Worm (Caenorhabditis elegans) whole organism, midembryonic: ENCODE results near the gene clec-197.

Source experiments
- T22C8.4 ChIP-seq: fragments of 200-800 bp; sonication (Bioruptor generic); IDR thresholded peaks from 2 replicates; pipeline ENCODE4 v1.3.6; 2022; ENCODE audit warnings: missing genetic modification characterization, missing compliant biosample characterization
- cog-1 ChIP-seq: sonication (generic microtip); optimal IDR thresholded peaks from 2 replicates; lab custom pipeline; 2016; ENCODE audit warnings: missing genetic modification characterization, missing compliant biosample characterization
- flt-1 ChIP-seq: fragments of 200-800 bp; sonication (Bioruptor generic); IDR thresholded peaks from 2 replicates; pipeline ENCODE4 v1.3.6; 2022; ENCODE audit warnings: missing genetic modification characterization, missing compliant biosample characterization
- klf-2 ChIP-seq: fragments of 200-800 bp; sonication (Bioruptor generic); conservative IDR thresholded peaks from 2 replicates; pipeline ENCODE4 v1.3.6; 2022; ENCODE audit warnings: missing genetic modification reagents, missing genetic modification characterization, missing compliant biosample characterization
- med-1 ChIP-seq: sonication (generic microtip); optimal IDR thresholded peaks from 2 replicates; lab custom pipeline; 2017; ENCODE audit warnings: missing genetic modification characterization, mild to moderate bottlenecking, missing compliant biosample characterization, antibody characterized with exemption, missing genetic modification reagents; ENCODE audit not compliant: insufficient read depth
- ref-1 ChIP-seq: fragments of 200-800 bp; sonication (Bioruptor generic); conservative IDR thresholded peaks from 2 replicates; pipeline ENCODE4 v1.3.6; 2022; ENCODE audit warnings: missing genetic modification reagents, missing genetic modification characterization, missing compliant biosample characterization
- tab-1 ChIP-seq: fragments of 200-800 bp; sonication (Bioruptor generic); IDR thresholded peaks from 2 replicates; pipeline ENCODE4 v1.3.6; 2022; ENCODE audit warnings: missing genetic modification characterization, missing compliant biosample characterization
- ztf-23 ChIP-seq: fragments of 200-800 bp; sonication (Bioruptor generic); IDR thresholded peaks from 2 replicates; pipeline ENCODE4 v1.3.6; 2022; ENCODE audit warnings: missing genetic modification reagents, missing genetic modification characterization, missing compliant biosample characterization
- ztf-29 ChIP-seq: fragments of 200-800 bp; sonication (Bioruptor generic); IDR thresholded peaks from 2 replicates; pipeline ENCODE4 v1.3.6; 2022; ENCODE audit warnings: missing genetic modification reagents, missing genetic modification characterization, missing compliant biosample characterization

The clec-197 gene

DNA sequence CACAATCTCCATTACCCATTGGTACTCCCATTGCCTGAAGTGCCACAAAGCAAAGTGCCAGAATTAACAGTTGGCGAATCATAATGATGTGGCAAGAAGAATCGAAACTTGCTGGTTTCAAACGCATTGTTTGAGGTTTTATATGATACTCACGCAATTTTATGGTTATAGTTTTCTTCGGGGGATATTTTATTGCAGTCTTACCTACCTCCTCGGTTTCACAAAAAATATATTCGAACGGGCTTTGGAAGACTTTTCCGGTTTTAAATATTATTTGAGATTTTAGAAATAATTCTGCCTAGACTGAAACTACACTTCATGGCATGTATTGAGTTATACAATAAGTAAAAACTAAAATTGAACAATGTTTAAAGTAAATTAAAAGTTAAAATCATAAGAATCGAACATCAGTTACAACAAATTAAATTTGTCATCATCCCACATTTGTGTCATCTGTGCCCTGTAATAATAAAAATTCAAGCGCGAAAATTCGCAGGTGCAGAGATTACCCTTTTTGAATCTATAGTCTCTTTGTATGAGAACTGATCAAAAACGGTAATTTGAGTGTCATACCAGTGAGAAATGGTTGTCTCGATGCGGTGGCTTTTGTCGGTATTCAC lies at the start of gene clec-197, which contains the start of gene clec-198:
Gene clec-197 (minus strand): TSS at position 101 of the 620 bp plus-strand sequence.
Gene clec-198 (plus strand): TSS at position 570 of the 620 bp plus-strand sequence.
- TF ChIP-seq T22C8.4 (GFP tag; lab: Robert Waterston, UW) (no peak), klf-2 (no peak), ztf-23 (GFP tag; lab: Robert Waterston, UW) (no peak), flt-1 (GFP tag; lab: Robert Waterston, UW) (no peak), tab-1 (GFP tag; lab: Robert Waterston, UW) (no peak), cog-1 (tag; lab: Kevin White, UChicago) (no peak), med-1 (GFP tag; lab: Kevin White, UChicago) (no peak), ref-1 (GFP tag; lab: Robert Waterston, UW) (no peak), ztf-29 (GFP tag; lab: Robert Waterston, UW) (no peak)

DNA sequence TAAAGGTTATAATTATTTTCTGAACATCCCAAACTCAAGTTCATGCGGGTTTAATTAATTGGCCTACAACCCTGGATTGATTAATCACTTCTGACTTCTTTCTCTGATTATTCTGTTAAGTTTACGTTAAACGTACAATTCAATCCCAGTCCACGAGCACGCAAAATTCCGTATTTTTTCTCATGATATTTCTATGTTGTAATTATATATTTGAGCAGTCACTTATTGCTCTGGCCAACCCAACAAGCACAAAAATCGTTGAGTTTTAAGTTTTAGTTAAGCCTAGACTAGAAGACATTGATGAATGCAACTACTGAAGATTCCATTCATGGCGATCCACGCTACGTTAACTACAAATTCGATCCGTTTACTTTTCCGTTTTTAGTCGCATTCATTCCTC lies 49.4 kb upstream of the clec-197 start, which contains the start of gene sru-15:
Gene sru-15 (plus strand): TSS at position 301 of the 400 bp plus-strand sequence.
- TF ChIP-seq ztf-23 (GFP tag; lab: Robert Waterston, UW), result no peak
- TF ChIP-seq klf-2, result no peak
- TF ChIP-seq tab-1 (GFP tag; lab: Robert Waterston, UW), result no peak
- no peak for TF ChIP-seq ref-1 (GFP tag; lab: Robert Waterston, UW)
- TF ChIP-seq flt-1 (GFP tag; lab: Robert Waterston, UW), result no peak
- no peak for TF ChIP-seq T22C8.4 (GFP tag; lab: Robert Waterston, UW)
- no peak for TF ChIP-seq med-1 (GFP tag; lab: Kevin White, UChicago)
- TF ChIP-seq cog-1 (tag; lab: Kevin White, UChicago), result no peak
- no peak for TF ChIP-seq ztf-29 (GFP tag; lab: Robert Waterston, UW)

DNA sequence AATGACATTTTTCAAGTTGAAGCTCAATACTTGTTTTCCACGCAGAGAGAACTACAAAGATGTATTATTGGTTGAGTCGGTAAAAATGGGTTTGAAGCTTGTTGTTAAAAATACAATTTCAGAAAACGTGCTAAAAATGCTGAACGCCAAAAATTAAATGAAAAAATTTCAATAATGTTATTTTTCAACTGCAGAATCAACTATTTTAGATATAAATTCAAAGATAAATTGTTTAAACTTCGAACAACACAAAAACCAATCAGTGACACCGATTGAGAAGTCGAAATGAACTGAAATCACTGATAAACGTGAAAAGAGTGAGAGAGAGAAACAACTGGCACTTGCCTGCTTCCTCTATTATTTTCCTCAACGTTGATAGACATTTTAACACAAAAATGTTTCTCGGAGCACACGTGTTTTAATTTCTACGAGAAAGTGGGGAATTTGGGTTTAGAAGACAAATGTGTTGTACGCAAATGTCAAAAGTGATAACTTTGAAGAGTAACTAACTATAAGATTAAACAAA lies 41.0 kb upstream of the clec-197 start, which contains the start of gene T02D1.8:
Gene T02D1.8 (minus strand): TSS at position 51 of the 526 bp plus-strand sequence.
- TF ChIP-seq T22C8.4 (GFP tag; lab: Robert Waterston, UW) (no peak), ztf-29 (GFP tag; lab: Robert Waterston, UW) (no peak), cog-1 (tag; lab: Kevin White, UChicago) (no peak), ref-1 (GFP tag; lab: Robert Waterston, UW) (no peak), flt-1 (GFP tag; lab: Robert Waterston, UW) (no peak)

DNA sequence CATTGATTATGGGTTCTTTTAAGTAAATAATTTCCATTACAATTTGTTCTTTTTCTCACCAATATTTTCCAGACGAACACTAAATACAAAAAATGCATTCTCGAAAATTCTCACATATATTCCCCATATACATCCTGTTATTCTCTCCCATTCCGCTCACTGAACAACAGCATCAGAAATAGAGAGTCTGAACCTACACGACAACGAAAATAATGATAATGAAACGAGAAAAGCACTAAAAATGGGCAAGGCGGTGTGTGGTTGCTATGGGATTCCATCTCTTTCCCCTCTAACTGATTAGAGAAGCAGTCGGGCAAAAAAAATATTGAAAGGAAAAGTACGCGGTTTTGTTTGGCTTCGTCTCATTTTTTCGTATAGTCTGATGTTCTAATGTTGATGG lies 36.5 kb upstream of the clec-197 start, which contains the start of gene C30H6.12:
Gene C30H6.12 (plus strand): TSS at position 301 of the 400 bp plus-strand sequence.
- TF ChIP-seq ztf-29 (GFP tag; lab: Robert Waterston, UW), result no peak
- TF ChIP-seq med-1 (GFP tag; lab: Kevin White, UChicago), result no peak
- no peak for TF ChIP-seq flt-1 (GFP tag; lab: Robert Waterston, UW)
- TF ChIP-seq ztf-23 (GFP tag; lab: Robert Waterston, UW), result no peak
- no peak for TF ChIP-seq ref-1 (GFP tag; lab: Robert Waterston, UW)
- no peak for TF ChIP-seq klf-2
- TF ChIP-seq tab-1 (GFP tag; lab: Robert Waterston, UW), result no peak
- TF ChIP-seq T22C8.4 (GFP tag; lab: Robert Waterston, UW), result no peak
- TF ChIP-seq cog-1 (tag; lab: Kevin White, UChicago), result no peak

DNA sequence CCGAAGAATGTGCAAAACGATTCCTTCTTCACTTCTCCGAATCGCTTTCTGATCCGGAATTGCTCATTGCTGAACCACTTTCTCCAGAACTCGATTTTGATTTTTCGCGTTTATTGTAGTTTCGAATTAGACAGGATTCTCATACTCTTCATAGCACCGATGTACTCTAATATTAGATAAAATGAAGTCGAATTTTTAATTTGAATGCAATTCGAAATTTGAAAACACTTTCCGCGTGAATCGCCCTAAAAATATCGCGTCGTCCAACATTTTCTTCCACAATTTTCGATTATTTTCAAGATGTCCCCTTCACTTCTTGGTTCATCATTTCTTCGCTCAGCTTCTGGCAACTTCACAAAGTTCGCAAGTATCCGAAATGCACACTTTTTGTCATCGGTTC lies 35.5 kb upstream of the clec-197 start, which contains the start of gene C30H6.8:
Gene C30H6.8 (plus strand): TSS at position 301 of the 400 bp plus-strand sequence.
- TF ChIP-seq klf-2 (no peak), cog-1 (tag; lab: Kevin White, UChicago) (no peak), ref-1 (GFP tag; lab: Robert Waterston, UW) (no peak), T22C8.4 (GFP tag; lab: Robert Waterston, UW) (no peak), ztf-23 (GFP tag; lab: Robert Waterston, UW) (no peak), flt-1 (GFP tag; lab: Robert Waterston, UW) (no peak), med-1 (GFP tag; lab: Kevin White, UChicago) (no peak), ztf-29 (GFP tag; lab: Robert Waterston, UW) (no peak), tab-1 (GFP tag; lab: Robert Waterston, UW) (no peak)

DNA sequence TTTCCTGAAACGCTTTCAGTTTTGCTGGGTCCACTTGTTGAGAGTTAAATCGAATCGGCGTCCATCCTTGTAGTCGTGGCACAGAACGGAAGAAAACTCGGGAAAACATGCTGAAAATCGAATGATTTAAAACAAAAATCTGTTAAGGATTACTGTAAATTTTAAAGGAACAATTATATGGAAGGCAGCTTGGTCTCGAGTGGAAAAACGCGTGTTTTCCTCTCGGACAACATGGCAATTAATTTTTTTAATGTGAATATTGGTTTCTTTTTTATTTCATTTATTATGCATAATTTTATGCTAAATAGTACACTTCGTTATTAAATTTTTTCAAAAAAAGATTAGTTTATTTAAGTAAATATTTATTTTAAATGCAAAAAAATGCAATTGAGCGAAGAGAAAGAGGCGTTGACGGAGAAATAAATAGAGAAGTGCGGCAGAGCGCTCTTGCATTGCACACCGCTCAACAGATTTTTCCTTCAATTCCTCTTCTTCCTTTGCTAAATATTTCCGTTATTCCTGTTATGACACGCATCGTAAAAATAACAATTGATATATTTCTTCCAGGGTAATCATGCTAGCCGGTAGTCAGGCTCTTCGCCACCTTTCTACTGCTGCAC lies 33.7 kb upstream of the clec-197 start, which contains the start of the genes C30H6.9 and dlat-2:
Gene C30H6.9 (minus strand): TSS at position 110 of the 620 bp plus-strand sequence.
Gene dlat-2 (plus strand): TSS at position 566 of the 620 bp plus-strand sequence.
- TF ChIP-seq T22C8.4 (GFP tag; lab: Robert Waterston, UW) (no peak), tab-1 (GFP tag; lab: Robert Waterston, UW) (no peak), klf-2 (no peak), flt-1 (GFP tag; lab: Robert Waterston, UW) (no peak), ztf-29 (GFP tag; lab: Robert Waterston, UW) (no peak), ztf-23 (GFP tag; lab: Robert Waterston, UW) (no peak), cog-1 (tag; lab: Kevin White, UChicago) (no peak), med-1 (GFP tag; lab: Kevin White, UChicago) (no peak), ref-1 (GFP tag; lab: Robert Waterston, UW) (no peak)

DNA sequence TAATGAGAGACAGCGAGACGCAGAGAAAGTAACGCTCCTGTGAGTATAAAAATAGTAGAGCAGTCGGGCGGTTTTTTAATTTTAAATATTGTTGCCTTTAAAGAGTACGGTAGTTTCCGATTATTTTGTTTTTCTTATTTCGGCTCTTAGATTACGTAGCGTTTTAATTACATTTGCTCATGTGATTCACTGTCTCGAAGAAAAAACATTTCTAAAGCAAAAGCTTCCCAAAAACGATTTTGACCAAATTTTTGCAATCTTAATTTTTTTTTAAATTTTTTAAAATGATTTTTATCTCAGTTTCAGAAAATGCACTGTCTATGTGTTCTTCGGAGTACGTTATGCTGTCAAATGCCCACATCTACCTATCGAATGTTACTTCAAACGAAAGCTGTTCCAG lies 29.6 kb upstream of the clec-197 start, which contains the start of gene haf-1:
Gene haf-1 (plus strand): TSS at position 301 of the 400 bp plus-strand sequence.
- no peak for TF ChIP-seq tab-1 (GFP tag; lab: Robert Waterston, UW)
- TF ChIP-seq T22C8.4 (GFP tag; lab: Robert Waterston, UW), result no peak
- TF ChIP-seq ref-1 (GFP tag; lab: Robert Waterston, UW), result no peak
- no peak for TF ChIP-seq ztf-29 (GFP tag; lab: Robert Waterston, UW)
- TF ChIP-seq klf-2, result no peak
- TF ChIP-seq med-1 (GFP tag; lab: Kevin White, UChicago), result no peak
- no peak for TF ChIP-seq ztf-23 (GFP tag; lab: Robert Waterston, UW)
- no peak for TF ChIP-seq flt-1 (GFP tag; lab: Robert Waterston, UW)
- no peak for TF ChIP-seq cog-1 (tag; lab: Kevin White, UChicago)

DNA sequence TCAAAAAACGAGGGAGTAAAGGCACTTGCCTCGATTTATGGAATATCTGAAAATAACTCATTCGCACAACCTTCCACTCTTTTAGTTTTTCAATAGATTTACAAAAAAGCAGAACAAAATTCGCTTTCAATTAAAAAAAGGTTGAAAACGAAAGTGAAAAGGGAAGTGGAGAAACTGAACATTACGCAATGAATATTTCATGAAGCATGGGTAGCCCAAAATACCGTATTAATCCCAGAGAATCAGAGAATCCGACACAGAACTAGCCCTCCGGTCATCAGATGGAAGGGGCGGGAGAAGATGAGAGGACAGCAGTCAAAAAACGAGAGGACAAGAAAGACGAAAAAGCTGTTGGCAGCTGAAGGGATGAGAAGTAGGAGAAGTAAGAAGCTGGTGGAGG lies 25.0 kb upstream of the clec-197 start, which contains the start of gene C30H6.5:
Gene C30H6.5 (plus strand): TSS at position 301 of the 400 bp plus-strand sequence.
- no peak for TF ChIP-seq tab-1 (GFP tag; lab: Robert Waterston, UW)
- TF ChIP-seq med-1 (GFP tag; lab: Kevin White, UChicago), result no peak
- TF ChIP-seq T22C8.4 (GFP tag; lab: Robert Waterston, UW), result no peak
- TF ChIP-seq ztf-23 (GFP tag; lab: Robert Waterston, UW), result no peak
- no peak for TF ChIP-seq klf-2
- no peak for TF ChIP-seq flt-1 (GFP tag; lab: Robert Waterston, UW)
- TF ChIP-seq ref-1 (GFP tag; lab: Robert Waterston, UW), result no peak
- no peak for TF ChIP-seq cog-1 (tag; lab: Kevin White, UChicago)
